Worm (Caenorhabditis elegans): ENCODE measurements around the gene B0303.4.

Gene B0303.4

DNA sequence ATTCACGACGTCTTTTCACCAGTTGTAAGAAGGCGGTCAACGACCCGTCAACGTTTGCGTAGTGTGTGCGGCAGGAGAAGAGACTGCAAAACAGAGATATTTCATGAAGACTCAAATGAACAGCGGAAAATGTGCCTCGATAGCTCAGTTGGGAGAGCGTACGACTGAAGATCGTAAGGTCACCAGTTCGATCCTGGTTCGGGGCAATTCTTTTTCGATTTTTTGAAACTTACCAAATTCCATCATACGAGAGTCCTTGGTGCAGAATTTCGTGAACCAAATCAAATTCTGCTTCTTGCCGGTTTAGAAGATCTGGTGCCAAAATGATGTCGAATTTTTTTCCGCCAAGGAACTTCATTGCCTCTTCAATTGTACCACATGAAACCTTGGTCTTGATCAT, 36.7 kb upstream of the B0303.4 start (continued):
- no peak for TF ChIP-seq fkh-2 (tag; optimal IDR thresholded peaks at IDR 0.05)
- no peak for TF ChIP-seq pha-4 (tag; optimal IDR thresholded peaks at IDR 0.05)
- TF ChIP-seq elt-3 (tag; optimal IDR thresholded peaks at IDR 0.05) = peak in 1 of 3 experiments; percentile 64
- TF ChIP-seq nhr-76 (tag; optimal IDR thresholded peaks at IDR 0.05) = no peak

ce11 chrIII:8653457-8653856, 36.2 kb upstream of the B0303.4 start:
- TF ChIP-seq nhr-237 (tag; optimal IDR thresholded peaks at IDR 0.05) = no peak
- no peak for TF ChIP-seq ceh-16 (tag; optimal IDR thresholded peaks at IDR 0.05)
- TF ChIP-seq ama-1 (optimal IDR thresholded peaks at IDR 0.05) = peak; percentile 88

DNA sequence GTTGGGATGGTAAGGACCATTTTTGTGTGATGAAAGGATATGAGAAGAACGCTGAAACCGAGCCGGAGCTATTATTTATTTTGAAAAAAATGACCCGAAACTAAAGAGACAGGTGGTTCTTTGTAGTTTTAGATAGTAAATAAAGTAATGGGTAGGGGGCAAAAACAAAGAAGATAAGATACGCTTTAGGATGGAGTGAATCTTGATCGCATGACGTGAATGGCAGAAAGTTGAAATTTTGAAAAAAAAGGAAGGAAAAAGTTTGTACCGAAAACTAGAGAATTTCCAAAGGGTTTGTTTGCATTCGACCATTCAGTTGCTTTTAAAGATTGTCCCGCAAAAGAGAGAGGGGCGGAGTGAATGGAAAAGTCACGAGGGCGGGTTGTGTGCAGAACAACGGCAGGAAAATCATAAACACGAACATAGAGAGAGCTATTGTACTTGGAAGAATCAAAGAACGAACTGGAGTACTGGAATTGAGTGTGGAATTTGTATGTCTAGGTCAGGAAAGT, 35.7 kb upstream of the B0303.4 start, which contains the start of gene F22B7.9:
F22B7.9 (minus strand) TSS at position 51 of the 512 bp plus-strand sequence.
- TF ChIP-seq zag-1 (tag; optimal IDR thresholded peaks at IDR 0.05) (no peak), daf-12 (tag; optimal IDR thresholded peaks at IDR 0.05) (no peak), pqm-1 (tag; optimal IDR thresholded peaks at IDR 0.05) (peak; percentile 64), ama-1 (optimal IDR thresholded peaks at IDR 0.05) (peak; percentile 30), mdl-1 (tag; optimal IDR thresholded peaks at IDR 0.05) (no peak), jun-1 (tag; optimal IDR thresholded peaks at IDR 0.05) (peak; percentile 50), elt-2 (tag; optimal IDR thresholded peaks at IDR 0.05) (peak; percentile 50), sea-2 (GFP tag; optimal IDR thresholded peaks at IDR 0.05) (no peak), nfya-1 (tag; optimal IDR thresholded peaks at IDR 0.05; ENCODE audit: insufficient read depth) (peak; percentile 18), pha-4 (tag; optimal IDR thresholded peaks at IDR 0.05) (peak; percentile 95)

DNA sequence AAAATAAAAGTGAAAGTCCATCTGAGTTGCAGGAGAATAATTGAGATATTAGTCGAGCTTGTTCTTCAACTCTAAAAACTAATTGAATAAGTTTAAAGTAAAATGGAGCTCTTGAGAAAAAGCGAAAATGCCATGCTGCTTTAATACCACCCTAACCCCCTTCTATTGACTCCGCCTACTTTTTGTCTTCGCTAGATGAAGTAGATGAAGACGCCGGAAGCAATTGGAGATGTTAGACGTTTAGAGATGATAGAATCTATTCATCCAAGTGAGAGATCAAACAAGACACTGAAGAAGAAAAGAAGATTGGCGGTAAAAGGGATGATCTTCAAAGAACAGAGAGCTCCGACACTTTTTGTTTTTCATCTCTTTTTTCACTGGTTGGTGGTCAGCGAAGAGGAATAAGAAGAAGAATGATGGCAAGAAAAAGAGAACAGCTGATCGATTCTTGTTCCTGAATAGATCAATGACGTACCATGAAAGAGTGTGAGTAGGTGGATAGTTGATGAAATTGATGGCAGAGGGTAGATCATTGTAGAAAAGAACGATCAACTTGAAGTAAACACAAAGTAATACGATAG, 35.2 kb upstream of the B0303.4 start:
- TF ChIP-seq nhr-11 (tag; optimal IDR thresholded peaks at IDR 0.05) = no peak
- peak; percentile 49 for TF ChIP-seq nhr-43 (tag; optimal IDR thresholded peaks at IDR 0.05; ENCODE audit: poor library complexity, severe bottlenecking)
- peak; percentile 2 for TF ChIP-seq nhr-25 (tag; optimal IDR thresholded peaks at IDR 0.05)
- no peak for TF ChIP-seq ztf-4 (tag; optimal IDR thresholded peaks at IDR 0.05)
- no peak for TF ChIP-seq nhr-28 (tag; optimal IDR thresholded peaks at IDR 0.05)
- TF ChIP-seq lin-39 (tag; optimal IDR thresholded peaks at IDR 0.05) = peak; percentile 24
- no peak for TF ChIP-seq pqm-1 (tag; optimal IDR thresholded peaks at IDR 0.05)
- no peak for TF ChIP-seq ztf-11 (tag; optimal IDR thresholded peaks at IDR 0.05)

- no peak for TF ChIP-seq nhr-12 (tag; optimal IDR thresholded peaks at IDR 0.05)
- TF ChIP-seq ztf-11 (tag; optimal IDR thresholded peaks at IDR 0.05) = no peak
- peak; percentile 7 for TF ChIP-seq nhr-25 (tag; optimal IDR thresholded peaks at IDR 0.05)
- TF ChIP-seq sea-2 (GFP tag; optimal IDR thresholded peaks at IDR 0.05) = no peak
- TF ChIP-seq ztf-4 (tag; optimal IDR thresholded peaks at IDR 0.05) = no peak
- TF ChIP-seq pqm-1 (tag; optimal IDR thresholded peaks at IDR 0.05) = no peak
- no peak for TF ChIP-seq nhr-67 (tag; optimal IDR thresholded peaks at IDR 0.05)
- no peak for TF ChIP-seq unc-62 (GFP tag; optimal IDR thresholded peaks at IDR 0.05)
- no peak for TF ChIP-seq daf-12 (tag; optimal IDR thresholded peaks at IDR 0.05)
- TF ChIP-seq nfya-1 (tag; optimal IDR thresholded peaks at IDR 0.05; ENCODE audit: insufficient read depth) = peak; percentile 5
- TF ChIP-seq tbx-2 (tag; optimal IDR thresholded peaks at IDR 0.05) = no peak
- TF ChIP-seq nhr-77 (tag; optimal IDR thresholded peaks at IDR 0.05) = no peak
- no peak for TF ChIP-seq lin-39 (tag; optimal IDR thresholded peaks at IDR 0.05)
- TF ChIP-seq mml-1 (tag; optimal IDR thresholded peaks at IDR 0.05) = peak; percentile 71
- TF ChIP-seq ceh-28 (tag; optimal IDR thresholded peaks at IDR 0.05) = no peak
- TF ChIP-seq fkh-10 (GFP tag; optimal IDR thresholded peaks at IDR 0.05) = no peak
These were observed 34.2 kb upstream of the B0303.4 start for ce11 chrIII:8655412-8655811.

- TF ChIP-seq jun-1 (tag; optimal IDR thresholded peaks at IDR 0.05) = no peak
- TF ChIP-seq sea-2 (GFP tag; optimal IDR thresholded peaks at IDR 0.05) = no peak
- TF ChIP-seq ztf-4 (tag; optimal IDR thresholded peaks at IDR 0.05) = no peak
- TF ChIP-seq lsy-12 (tag; optimal IDR thresholded peaks at IDR 0.05) = no peak
- no peak for TF ChIP-seq nhr-237 (tag; optimal IDR thresholded peaks at IDR 0.05)
- TF ChIP-seq unc-62 (GFP tag; optimal IDR thresholded peaks at IDR 0.05) = no peak
- no peak for TF ChIP-seq nhr-12 (tag; optimal IDR thresholded peaks at IDR 0.05)
- TF ChIP-seq mdl-1 (tag; optimal IDR thresholded peaks at IDR 0.05) = no peak
These were observed 33.6 kb upstream of the B0303.4 start for ce11 chrIII:8656055-8656454.

Measured in whole organism, L3 larva.